Worm (Caenorhabditis elegans) whole organism, L3 larva: ENCODE measurements around the gene sec-61.G.

Experiments
- R02D3.7 ChIP-seq: fragments of 150-350 bp; optimal IDR thresholded peaks from 2 replicates; lab custom pipeline; 2014; ENCODE audit warnings: missing biosample characterization, missing genetic modification characterization
- ZK546.5 ChIP-seq: sonication (generic microtip); optimal IDR thresholded peaks from 2 replicates; lab custom pipeline; 2017; ENCODE audit warnings: missing biosample characterization, missing genetic modification characterization
- aly-2 ChIP-seq: fragments of 150-350 bp; optimal IDR thresholded peaks from 2 replicates; lab custom pipeline; 2014; ENCODE audit warnings: missing biosample characterization, missing genetic modification characterization
- ama-1 ChIP-seq: fragments of 150-350 bp; optimal IDR thresholded peaks from 2 replicates; lab custom pipeline; 2018
- ceh-28 ChIP-seq: fragments of 150-350 bp; optimal IDR thresholded peaks from 2 replicates; lab custom pipeline; 2014; ENCODE audit warnings: missing biosample characterization, missing genetic modification reagents, missing genetic modification characterization
- daf-12 ChIP-seq: fragments of 150-350 bp; optimal IDR thresholded peaks from 2 replicates; lab custom pipeline; 2014; ENCODE audit warnings: missing biosample characterization, missing genetic modification reagents, missing genetic modification characterization
- egl-27 ChIP-seq: sonication (generic microtip); optimal IDR thresholded peaks from 4 replicates; lab custom pipeline; 2017; ENCODE audit warnings: missing biosample characterization, missing genetic modification reagents, missing genetic modification characterization
- elt-2 ChIP-seq: sonication (generic microtip); optimal IDR thresholded peaks from 2 replicates; lab custom pipeline; 2016; ENCODE audit warnings: missing genetic modification reagents, mild to moderate bottlenecking, missing genetic modification characterization, missing compliant biosample characterization
- elt-3 ChIP-seq, 3 experiments: fragments of 150-350 bp in 1 of 3; sonication (generic microtip) in 2 of 3; optimal IDR thresholded peaks; 2 replicates in 2 of 3; 4 replicates in 1 of 3; lab custom pipeline; 2014 to 2017; ENCODE audit warnings: missing biosample characterization in 3 of 3, missing genetic modification characterization in 3 of 3
- fkh-2 ChIP-seq: fragments of 150-350 bp; optimal IDR thresholded peaks from 2 replicates; lab custom pipeline; 2014; ENCODE audit warnings: missing biosample characterization, missing genetic modification reagents, missing genetic modification characterization
- hmg-11 ChIP-seq: sonication (generic microtip); optimal IDR thresholded peaks from 2 replicates; lab custom pipeline; 2016; ENCODE audit warnings: missing genetic modification characterization, missing compliant biosample characterization
- lin-15B ChIP-seq: fragments of 150-350 bp; optimal IDR thresholded peaks from 2 replicates; lab custom pipeline; 2014; ENCODE audit warnings: missing biosample characterization, missing genetic modification characterization
- lsy-12 ChIP-seq: sonication (generic microtip); optimal IDR thresholded peaks from 2 replicates; lab custom pipeline; 2016; ENCODE audit warnings: mild to moderate bottlenecking, missing genetic modification characterization, missing compliant biosample characterization
- nfya-1 ChIP-seq: sonication (generic microtip); optimal IDR thresholded peaks from 2 replicates; lab custom pipeline; 2017; ENCODE audit warnings: missing genetic modification characterization, mild to moderate bottlenecking, missing compliant biosample characterization, antibody characterized with exemption, moderate library complexity; ENCODE audit not compliant: insufficient read depth
- nhr-11 ChIP-seq: fragments of 150-350 bp; optimal IDR thresholded peaks from 2 replicates; lab custom pipeline; 2014; ENCODE audit warnings: missing biosample characterization, missing genetic modification characterization
- nhr-12 ChIP-seq: fragments of 150-350 bp; optimal IDR thresholded peaks from 2 replicates; lab custom pipeline; 2014; ENCODE audit warnings: missing biosample characterization, missing genetic modification characterization
- nhr-23 ChIP-seq: fragments of 150-350 bp; optimal IDR thresholded peaks from 2 replicates; lab custom pipeline; 2014; ENCODE audit warnings: missing biosample characterization, missing genetic modification reagents, missing genetic modification characterization
- nhr-28 ChIP-seq: fragments of 150-350 bp; optimal IDR thresholded peaks from 2 replicates; lab custom pipeline; 2014; ENCODE audit warnings: missing biosample characterization, missing genetic modification characterization
- nhr-43 ChIP-seq: sonication (generic microtip); optimal IDR thresholded peaks from 2 replicates; lab custom pipeline; 2016; ENCODE audit warnings: mild to moderate bottlenecking, missing genetic modification characterization, missing compliant biosample characterization; ENCODE audit not compliant: poor library complexity, severe bottlenecking
- nhr-67 ChIP-seq: fragments of 150-350 bp; optimal IDR thresholded peaks from 2 replicates; lab custom pipeline; 2014; ENCODE audit warnings: missing biosample characterization, missing genetic modification characterization
- nhr-76 ChIP-seq: fragments of 150-350 bp; sonication (generic microtip); optimal IDR thresholded peaks from 5 replicates; lab custom pipeline; 2014; ENCODE audit warnings: missing biosample characterization, missing genetic modification characterization
- nhr-77 ChIP-seq: fragments of 150-350 bp; optimal IDR thresholded peaks from 2 replicates; lab custom pipeline; 2014; ENCODE audit warnings: missing biosample characterization, missing genetic modification characterization
- pha-4 ChIP-seq: fragments of 150-350 bp; optimal IDR thresholded peaks from 2 replicates; lab custom pipeline; 2014; ENCODE audit warnings: missing biosample characterization, missing genetic modification reagents, missing genetic modification characterization
- pqm-1 ChIP-seq: fragments of 150-350 bp; optimal IDR thresholded peaks from 2 replicates; lab custom pipeline; 2017; ENCODE audit warnings: missing biosample characterization, missing genetic modification characterization, inconsistent platforms
- sea-2 ChIP-seq: fragments of 150-350 bp; sonication (generic microtip); optimal IDR thresholded peaks from 4 replicates; lab custom pipeline; 2014; ENCODE audit warnings: missing biosample characterization, missing genetic modification reagents, missing genetic modification characterization
- snpc-4 ChIP-seq: fragments of 150-350 bp; optimal IDR thresholded peaks from 2 replicates; lab custom pipeline; 2014; ENCODE audit warnings: missing biosample characterization, missing genetic modification characterization
- tbx-2 ChIP-seq: sonication (generic microtip); optimal IDR thresholded peaks from 2 replicates; lab custom pipeline; 2016; ENCODE audit warnings: mild to moderate bottlenecking, missing genetic modification characterization, missing compliant biosample characterization
- unc-39 ChIP-seq: sonication (generic microtip); optimal IDR thresholded peaks from 4 replicates; lab custom pipeline; 2017; ENCODE audit warnings: missing biosample characterization, missing genetic modification characterization
- unc-62 ChIP-seq: fragments of 150-350 bp; sonication (generic microtip); optimal IDR thresholded peaks from 4 replicates; lab custom pipeline; 2014; ENCODE audit warnings: missing biosample characterization, missing genetic modification reagents, missing genetic modification characterization
- zag-1 ChIP-seq: fragments of 150-350 bp; optimal IDR thresholded peaks from 2 replicates; lab custom pipeline; 2014; ENCODE audit warnings: missing biosample characterization, missing genetic modification characterization
- ztf-4 ChIP-seq: fragments of 150-350 bp; optimal IDR thresholded peaks from 2 replicates; lab custom pipeline; 2014; ENCODE audit warnings: missing biosample characterization, missing genetic modification characterization

The sec-61.G gene

DNA sequence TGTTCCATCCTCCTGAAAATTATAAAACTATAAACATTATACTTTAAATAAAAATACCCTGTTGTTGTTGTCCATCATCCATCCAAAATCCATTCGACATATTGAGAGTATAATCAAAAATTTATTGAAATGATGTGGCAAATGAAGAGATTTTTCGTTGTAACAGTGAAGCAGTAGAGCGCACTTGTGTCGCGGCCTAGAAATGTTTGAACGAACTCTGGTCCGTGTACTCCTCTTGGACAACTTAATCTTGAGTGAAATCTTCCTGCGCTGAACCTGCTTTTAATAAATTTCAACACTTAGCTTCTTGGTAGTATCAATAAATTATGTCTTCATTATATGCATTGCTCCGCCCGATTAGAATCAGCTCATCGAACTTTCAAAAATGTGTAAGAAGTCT lies 2.3 kb downstream of the sec-61.G start, which contains the start of the genes F32D8.14 and F32D8.5 (continued):
- TF ChIP-seq nhr-67: no peak
- no peak for TF ChIP-seq fkh-2 (tag; lab: Kevin White, UChicago)
- no peak for TF ChIP-seq nhr-12 (tag; lab: Kevin White, UChicago)
- TF ChIP-seq aly-2 (tag; lab: Kevin White, UChicago): no peak
- peak; percentile 50 for TF ChIP-seq lsy-12
- TF ChIP-seq zag-1 (tag; lab: Kevin White, UChicago): no peak
- no peak for TF ChIP-seq nhr-11 (tag; lab: Kevin White, UChicago)
- no peak for TF ChIP-seq nhr-76 (tag; lab: Kevin White, UChicago)
- TF ChIP-seq hmg-11 (tag; lab: Kevin White, UChicago): peak; percentile 53
- TF ChIP-seq nhr-43: peak; percentile 93

- TF ChIP-seq unc-39 (tag; lab: Kevin White, UChicago): no peak
- TF ChIP-seq hmg-11 (tag; lab: Kevin White, UChicago): no peak
- no peak for TF ChIP-seq sea-2 (GFP tag; lab: Kevin White, UChicago)
- no peak for TF ChIP-seq unc-62
- TF ChIP-seq nhr-77: no peak
- no peak for TF ChIP-seq lin-15B (tag; lab: Kevin White, UChicago)
- TF ChIP-seq ZK546.5: no peak
- TF ChIP-seq nhr-12 (tag; lab: Kevin White, UChicago): no peak
- TF ChIP-seq nhr-67: no peak
These were observed 3.3 kb downstream of the sec-61.G start, which contains the start of gene F32D8.4 for ce11 chrV:10893510-10894128. Gene F32D8.4, minus strand, starts transcription at chrV:10893560.

ce11 chrV:10890980-10891379 lies 6.0 kb downstream of the sec-61.G start, which contains the start of gene F32D8.12:
Gene F32D8.12, minus strand, starts transcription at chrV:10891027.
- TF ChIP-seq nhr-23 (peak; percentile 77), ceh-28 (tag; lab: Kevin White, UChicago) (peak; percentile 9), nhr-12 (tag; lab: Kevin White, UChicago) (no peak), nfya-1 (tag; lab: Kevin White, UChicago) (peak; percentile 47), ztf-4 (tag; lab: Kevin White, UChicago) (no peak), nhr-43 (peak; percentile 65), pha-4 (tag; lab: Kevin White, UChicago) (peak; percentile 35), pqm-1 (tag; lab: Kevin White, UChicago) (peak; percentile 57), tbx-2 (tag; lab: Kevin White, UChicago) (no peak), elt-2 (tag; lab: Kevin White, UChicago) (peak; percentile 39)

DNA sequence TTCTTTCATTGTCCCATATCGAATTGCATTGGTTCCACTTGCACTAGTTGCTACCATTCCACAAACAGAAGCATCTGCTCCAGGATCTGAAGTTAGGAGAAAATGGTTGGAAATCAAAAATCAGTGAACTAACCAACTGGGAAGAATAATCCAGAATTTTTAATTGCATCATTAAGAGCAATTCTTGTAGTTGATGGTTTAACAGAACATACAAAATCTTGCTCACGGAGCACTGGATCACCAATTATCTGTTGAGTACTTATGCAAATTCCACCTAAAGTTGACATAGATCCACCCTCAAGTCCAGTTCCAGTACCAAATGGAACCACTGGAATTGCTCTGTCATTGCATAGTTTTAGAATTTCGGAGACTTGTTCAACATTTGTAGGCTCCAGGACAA lies 7.2 kb downstream of the sec-61.G start:
- TF ChIP-seq egl-27 (tag; lab: Kevin White, UChicago) (no peak), ama-1 (peak; percentile 63)

DNA sequence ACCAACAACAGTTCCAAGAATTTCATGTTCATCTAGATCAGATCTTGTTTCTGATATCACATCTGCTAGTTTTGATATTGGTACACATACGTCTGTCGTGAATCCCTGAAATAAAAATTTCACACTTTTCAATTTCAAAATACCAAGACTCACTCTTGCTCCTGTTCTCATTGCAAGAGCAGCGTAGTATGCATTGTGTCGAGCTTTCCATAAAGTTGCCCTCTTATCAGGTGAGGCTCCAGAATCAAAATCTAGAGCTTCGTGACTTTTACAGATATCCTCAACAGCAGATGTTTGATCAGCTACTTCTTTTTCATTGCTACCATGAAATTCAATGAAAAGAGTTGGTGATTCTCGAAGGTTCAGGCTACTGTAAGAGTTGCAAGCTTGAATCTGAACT lies 7.9 kb downstream of the sec-61.G start, which contains the start of gene F32D8.11:
Gene F32D8.11 (minus strand): TSS at position 101 of the 400 bp plus-strand sequence.
- TF ChIP-seq nhr-76 (tag; lab: Kevin White, UChicago): no peak
- no peak for TF ChIP-seq R02D3.7 (tag; lab: Kevin White, UChicago)
- no peak for TF ChIP-seq snpc-4
- TF ChIP-seq nhr-43: no peak
- no peak for TF ChIP-seq elt-2 (tag; lab: Kevin White, UChicago)
- no peak for TF ChIP-seq daf-12
- TF ChIP-seq nhr-28 (tag; lab: Kevin White, UChicago): no peak
- no peak for TF ChIP-seq aly-2 (tag; lab: Kevin White, UChicago)
- no peak for TF ChIP-seq ZK546.5
- TF ChIP-seq elt-3 (tag; optimal IDR thresholded peaks at IDR 0.05; lab: Kevin White, UChicago): no peak
- TF ChIP-seq ama-1: no peak
- TF ChIP-seq sea-2 (GFP tag; lab: Kevin White, UChicago): no peak
- TF ChIP-seq nhr-23: no peak
- TF ChIP-seq, all 47 proteins: peak for 0

DNA sequence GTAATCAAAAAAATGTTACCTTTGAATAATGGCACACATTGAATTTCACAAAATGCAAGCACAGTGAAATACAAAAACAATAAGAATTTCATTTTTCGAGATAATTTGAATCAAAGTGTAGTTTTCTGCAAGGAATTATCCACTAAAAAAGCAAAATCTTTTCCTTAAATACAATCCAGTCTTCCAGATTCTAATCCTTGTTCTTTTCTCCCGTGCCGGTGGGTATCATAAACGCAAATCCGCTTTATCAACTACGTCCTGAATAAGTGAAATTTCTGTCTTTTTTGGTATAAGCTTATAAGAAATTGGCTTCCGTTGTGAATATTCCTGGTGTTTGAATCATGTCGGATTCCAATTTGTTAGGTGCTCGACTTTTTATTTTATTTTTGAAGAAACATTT lies 8.8 kb downstream of the sec-61.G start:
- TF ChIP-seq nhr-43 (peak; percentile 23), nhr-76 (tag; lab: Kevin White, UChicago) (no peak)
- TF ChIP-seq, all 47 proteins: peak for 1
